Fruit fly (Drosophila melanogaster): ENCODE measurements around the gene CG18404.

Gene CG18404

DNA sequence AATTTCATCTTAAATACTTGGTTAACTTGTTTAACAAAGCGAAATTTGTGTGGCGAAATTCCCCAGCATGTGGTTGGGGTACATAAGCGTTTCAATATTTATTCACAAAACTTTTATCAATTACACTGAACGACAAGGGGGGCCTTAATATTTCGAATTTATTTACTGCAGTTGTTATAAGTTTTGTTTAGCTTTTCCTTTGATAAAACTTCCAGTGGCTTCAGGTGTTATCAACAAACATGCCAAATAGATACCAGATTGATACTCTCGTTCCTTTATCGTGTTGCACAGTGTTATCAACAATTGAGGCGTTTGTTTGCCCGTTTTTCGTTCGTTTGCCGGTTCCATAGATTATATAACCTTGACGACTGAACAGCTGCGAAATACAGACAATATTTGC is 27.3 kb downstream of the CG18404 start (continued):
- TF ChIP-seq tll (GFP tag; optimal IDR thresholded peaks at IDR 0.05), result no peak
- 0 out of 2 replicates have a peak, but pooled peaks have one; percentile 12 for TF ChIP-seq CG14441 (GFP tag; IDR thresholded peaks at IDR 0.05)
- TF ChIP-seq lab (GFP tag; optimal IDR thresholded peaks at IDR 0.05), result peak; percentile 65
- TF ChIP-seq CG7357 (GFP tag; IDR thresholded peaks at IDR 0.05), result no peak
- no peak for TF ChIP-seq vfl (GFP tag; optimal IDR thresholded peaks at IDR 0.05)
- TF ChIP-seq fu2 (GFP tag; optimal IDR thresholded peaks at IDR 0.05), result peak; percentile 5
- TF ChIP-seq CG6683 (GFP tag; optimal IDR thresholded peaks at IDR 0.05), result no peak
- peak; percentile 57 for TF ChIP-seq Rfx (GFP tag; IDR thresholded peaks at IDR 0.05)
- TF ChIP-seq Optix (GFP tag; IDR thresholded peaks at IDR 0.05), result 0 out of 3 replicates have a peak, but pooled peaks have one; percentile 8
- TF ChIP-seq tna (GFP tag; IDR thresholded peaks at IDR 0.05; ENCODE audit: partially characterized antibody), result no peak
- TF ChIP-seq seq (GFP tag; IDR thresholded peaks at IDR 0.05), result no peak
- peak; percentile 6; the same call in 1 of the 2 replicates for TF ChIP-seq dati (GFP tag; IDR thresholded peaks at IDR 0.05)
- TF ChIP-seq al (GFP tag; IDR thresholded peaks at IDR 0.05), result peak; percentile 36; the same call in 1 of the 2 replicates
- TF ChIP-seq gcm2 (GFP tag; optimal IDR thresholded peaks at IDR 0.05), result no peak
- peak in 1 of 2 experiments; percentile 16 for TF ChIP-seq bsh (GFP tag; optimal IDR thresholded peaks at IDR 0.05)
- peak; percentile 27 for TF ChIP-seq Dip3 (GFP tag; optimal IDR thresholded peaks at IDR 0.05)
- TF ChIP-seq CG30403 (GFP tag; optimal IDR thresholded peaks at IDR 0.05), result peak; percentile 23
- no peak for TF ChIP-seq ken (GFP tag; IDR thresholded peaks at IDR 0.05)
- TF ChIP-seq tgo (GFP tag; IDR thresholded peaks at IDR 0.05), result peak; percentile 27; the same call in 1 of the 3 replicates
- TF ChIP-seq Hmr (GFP tag; optimal IDR thresholded peaks at IDR 0.05), result peak; percentile 26
- no peak for TF ChIP-seq maf-S (GFP tag; optimal IDR thresholded peaks at IDR 0.05)
- TF ChIP-seq CG6272 (GFP tag; IDR thresholded peaks at IDR 0.05), result no peak
- TF ChIP-seq Meics (GFP tag; optimal IDR thresholded peaks at IDR 0.05), result peak; percentile 37
- no peak for TF ChIP-seq sug (tag; optimal IDR thresholded peaks at IDR 0.05)
- TF ChIP-seq CG2712 (tag; optimal IDR thresholded peaks at IDR 0.05), result peak; percentile 31
- peak; percentile 42 for TF ChIP-seq CG7839 (tag; optimal IDR thresholded peaks at IDR 0.05)
- 0 out of 2 replicates have a peak, but pooled peaks have one; percentile 21 for TF ChIP-seq NFAT (GFP tag; IDR thresholded peaks at IDR 0.05)
- TF ChIP-seq CG2889 (GFP tag; IDR thresholded peaks at IDR 0.05), result peak; percentile 24; the same call in 1 of the 3 replicates
- no peak for TF ChIP-seq prd (optimal IDR thresholded peaks at IDR 0.05)
- peak; percentile 43; the same call in 2 of the 3 replicates for TF ChIP-seq prd (GFP tag; IDR thresholded peaks at IDR 0.05)
- peak; percentile 47; the same call in 1 of the 2 replicates for TF ChIP-seq sob (GFP tag; IDR thresholded peaks at IDR 0.05)
- peak; percentile 35; the same call in 1 of the 3 replicates for TF ChIP-seq otp (GFP tag; IDR thresholded peaks at IDR 0.05)
- TF ChIP-seq CG2678 (tag; optimal IDR thresholded peaks at IDR 0.05), result peak; percentile 49
- TF ChIP-seq zfh2 (GFP tag; optimal IDR thresholded peaks at IDR 0.05), result peak; percentile 52
- no peak for TF ChIP-seq Ets65A (GFP tag)
- peak; percentile 21 for TF ChIP-seq mam (GFP tag; optimal IDR thresholded peaks at IDR 0.05)
- peak; percentile 54 for TF ChIP-seq ranshi (GFP tag; IDR thresholded peaks at IDR 0.05)
- TF ChIP-seq Asciz (GFP tag; optimal IDR thresholded peaks at IDR 0.05), result no peak
- peak; percentile 10 for TF ChIP-seq Xbp1 (GFP tag; optimal IDR thresholded peaks at IDR 0.05)
- peak; percentile 8 for TF ChIP-seq CG12391 (tag; optimal IDR thresholded peaks at IDR 0.05)
- no peak for TF ChIP-seq Hr39 (optimal IDR thresholded peaks at IDR 0.05)
- peak; percentile 37; the same call in 1 of the 2 replicates for TF ChIP-seq H2.0 (GFP tag; IDR thresholded peaks at IDR 0.05)
- no peak for TF ChIP-seq grn (GFP tag; optimal IDR thresholded peaks at IDR 0.05)
- TF ChIP-seq sim (GFP tag; IDR thresholded peaks at IDR 0.05), result no peak
- TF ChIP-seq CG9727 (GFP tag; optimal IDR thresholded peaks at IDR 0.05), result peak; percentile 30
- TF ChIP-seq Poxn (GFP tag; IDR thresholded peaks at IDR 0.05), result 0 out of 2 replicates have a peak, but pooled peaks have one; percentile 49
- TF ChIP-seq gem (tag; optimal IDR thresholded peaks at IDR 0.05), result peak; percentile 64
- TF ChIP-seq CG10979 (tag; optimal IDR thresholded peaks at IDR 0.05), result peak; percentile 24
- peak; percentile 55; the same call in 1 of the 2 replicates for TF ChIP-seq Xrp1 (GFP tag; IDR thresholded peaks at IDR 0.05)

All from whole organism, embryonic.